Fruit fly (Drosophila melanogaster) whole organism: ENCODE data around the gene Ttc30.

Experiments used
- CG8478 ChIP-seq: fragments of >200 bp; optimal IDR thresholded peaks from 2 replicates; lab custom pipeline; 2018; ENCODE audit warnings: inconsistent platforms
- Dll ChIP-seq: fragments of >200 bp; optimal IDR thresholded peaks from 2 replicates; lab custom pipeline; 2017
- psq ChIP-seq: fragments of >200 bp; optimal IDR thresholded peaks from 2 replicates; lab custom pipeline; 2017
- usp ChIP-seq: fragments of >200 bp; optimal IDR thresholded peaks from 2 replicates; lab custom pipeline; 2017; ENCODE audit warnings: missing biosample characterization, missing genetic modification characterization, mixed read lengths

DNA sequence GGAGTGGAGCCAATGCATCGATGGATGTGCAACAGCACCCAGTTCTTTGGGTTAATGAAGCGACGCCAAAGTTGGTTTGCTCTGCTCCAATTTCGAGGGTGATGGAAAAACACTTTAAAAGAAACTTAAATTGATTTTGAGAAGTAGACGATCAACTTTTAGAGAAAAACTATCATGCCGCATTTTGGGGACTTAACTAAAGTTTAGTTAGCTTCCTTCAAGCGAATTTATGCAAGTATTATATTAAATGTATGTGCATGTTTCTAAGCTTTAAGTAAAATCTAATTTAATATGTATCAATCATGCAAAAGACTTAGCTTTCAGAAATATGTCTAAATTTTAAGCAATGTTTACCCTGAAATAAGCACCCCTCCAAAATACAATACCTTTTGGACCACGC is 23.7 kb downstream of the Ttc30 start, which contains the start of gene CG5122:
- TF ChIP-seq psq (no peak), Dll (lab: Kevin White, UChicago) (no peak), CG8478 (lab: Kevin White, UChicago) (no peak), usp (GFP tag; lab: Kevin White, UChicago) (no peak)
